Worm (Caenorhabditis elegans) whole organism, L4 larva: Measurements from ENCODE around the gene K10D2.5.

Source experiments
- F37D6.2 ChIP-seq: sonication (generic microtip); optimal IDR thresholded peaks from 2 replicates; lab custom pipeline; 2016; ENCODE audit warnings: mild to moderate bottlenecking, missing genetic modification characterization, missing compliant biosample characterization
- Y48G9A.11 ChIP-seq: fragments of 200-800 bp; sonication (Bioruptor generic); IDR thresholded peaks from 2 replicates; pipeline ENCODE4 v1.3.6; 2022; ENCODE audit warnings: missing genetic modification reagents, missing genetic modification characterization, missing compliant biosample characterization
- Y75B8A.6 ChIP-seq: fragments of 200-800 bp; sonication (Bioruptor generic); IDR thresholded peaks from 2 replicates; pipeline ENCODE4 v1.3.6; 2022; ENCODE audit warnings: missing genetic modification reagents, missing genetic modification characterization, missing compliant biosample characterization
- aha-1 ChIP-seq: fragments of 150-350 bp; peaks from one replicate; lab custom pipeline; 2014; ENCODE audit warnings: missing biosample characterization, missing genetic modification characterization
- attf-4 ChIP-seq: sonication (generic microtip); optimal IDR thresholded peaks from 3 replicates; lab custom pipeline; 2017; ENCODE audit warnings: missing biosample characterization, missing genetic modification characterization
- ceh-28 ChIP-seq: fragments of 150-350 bp; optimal IDR thresholded peaks from 2 replicates; lab custom pipeline; 2014; ENCODE audit warnings: missing biosample characterization, missing genetic modification reagents, missing genetic modification characterization
- ceh-62 ChIP-seq: sonication (generic microtip); optimal IDR thresholded peaks from 2 replicates; lab custom pipeline; 2017; ENCODE audit warnings: missing biosample characterization, missing genetic modification characterization
- ctbp-1 ChIP-seq: fragments of 200-800 bp; sonication (Bioruptor generic); IDR thresholded peaks from 2 replicates; pipeline ENCODE4 v1.3.6; 2022; ENCODE audit warnings: missing genetic modification reagents, missing genetic modification characterization, missing compliant biosample characterization
- daf-16 ChIP-seq, 3 experiments: sonication (generic microtip); optimal IDR thresholded peaks; 2 replicates each; lab custom pipeline; 2016 to 2017; ENCODE audit warnings: missing genetic modification characterization in 3 of 3, missing genetic modification reagents in 3 of 3, mild to moderate bottlenecking in 2 of 3, missing compliant biosample characterization in 2 of 3, missing biosample characterization in 1 of 3, moderate library complexity in 1 of 3
- daf-19 ChIP-seq: fragments of 200-800 bp; sonication (Bioruptor generic); conservative IDR thresholded peaks from 2 replicates; pipeline ENCODE4 v1.3.6; 2022; ENCODE audit warnings: missing genetic modification characterization, missing compliant biosample characterization
- dmd-6 ChIP-seq: fragments of 200-800 bp; sonication (Bioruptor generic); IDR thresholded peaks from 2 replicates; pipeline ENCODE4 v1.3.6; 2022; ENCODE audit warnings: missing genetic modification reagents, missing genetic modification characterization, missing compliant biosample characterization
- dmd-9 ChIP-seq: fragments of 200-800 bp; sonication (Bioruptor generic); IDR thresholded peaks from 2 replicates; pipeline ENCODE4 v1.3.6; 2022; ENCODE audit warnings: missing genetic modification reagents, missing genetic modification characterization, missing compliant biosample characterization
- dve-1 ChIP-seq: sonication (generic microtip); optimal IDR thresholded peaks from 2 replicates; lab custom pipeline; 2017; ENCODE audit warnings: antibody characterized with exemption, mild to moderate bottlenecking, missing genetic modification characterization, missing compliant biosample characterization; ENCODE audit not compliant: insufficient read depth
- egl-27 ChIP-seq: sonication (generic microtip); optimal IDR thresholded peaks from 3 replicates; lab custom pipeline; 2017; ENCODE audit warnings: missing biosample characterization, missing genetic modification reagents, missing genetic modification characterization
- fkh-10 ChIP-seq: fragments of 150-350 bp; optimal IDR thresholded peaks from 2 replicates; lab custom pipeline; 2014; ENCODE audit warnings: missing biosample characterization, missing genetic modification reagents, missing genetic modification characterization
- fos-1 ChIP-seq: fragments of 150-350 bp; optimal IDR thresholded peaks from 2 replicates; lab custom pipeline; 2014; ENCODE audit warnings: missing biosample characterization, missing genetic modification characterization
- hif-1 ChIP-seq, 2 experiments: sonication (generic microtip); optimal IDR thresholded peaks; 2 replicates each; lab custom pipeline; 2016 to 2017; ENCODE audit warnings: missing compliant biosample characterization in 2 of 2, missing genetic modification characterization in 2 of 2, missing genetic modification reagents in 2 of 2, missing genotype in 2 of 2, mild to moderate bottlenecking in 1 of 2
- hlh-30 ChIP-seq: sonication (generic microtip); optimal IDR thresholded peaks from 2 replicates; lab custom pipeline; 2017; ENCODE audit warnings: antibody characterized with exemption, mild to moderate bottlenecking, missing genetic modification characterization, missing compliant biosample characterization; ENCODE audit not compliant: insufficient read depth
- jun-1 ChIP-seq: fragments of 150-350 bp; optimal IDR thresholded peaks from 2 replicates; lab custom pipeline; 2014; ENCODE audit warnings: missing biosample characterization, missing genetic modification reagents, missing genetic modification characterization
- lin-1 ChIP-seq: fragments of 200-800 bp; sonication (Bioruptor generic); IDR thresholded peaks from 2 replicates; pipeline ENCODE4 v1.3.6; 2022; ENCODE audit warnings: missing genetic modification reagents, missing genetic modification characterization, missing compliant biosample characterization
- lin-13 ChIP-seq: fragments of 150-350 bp; optimal IDR thresholded peaks from 2 replicates; lab custom pipeline; 2014; ENCODE audit warnings: missing biosample characterization, missing genetic modification reagents, missing genetic modification characterization
- lin-15B ChIP-seq: fragments of 150-350 bp; sonication (generic microtip); optimal IDR thresholded peaks from 3 replicates; lab custom pipeline; 2014; ENCODE audit warnings: missing biosample characterization, missing genetic modification characterization
- lin-29 ChIP-seq: fragments of 200-800 bp; sonication (Bioruptor generic); IDR thresholded peaks from 2 replicates; pipeline ENCODE4 v1.3.6; 2022; ENCODE audit warnings: missing genetic modification reagents, missing genetic modification characterization, missing compliant biosample characterization
- lin-38 ChIP-seq: fragments of 200-800 bp; sonication (Bioruptor generic); IDR thresholded peaks from 2 replicates; pipeline ENCODE4 v1.3.6; 2022; ENCODE audit warnings: missing genetic modification reagents, missing genetic modification characterization, missing compliant biosample characterization
- lsy-2 ChIP-seq, 2 experiments: fragments of 150-350 bp in 1 of 2; sonication (generic microtip) in 1 of 2; optimal IDR thresholded peaks; 2 replicates each; lab custom pipeline; 2014 to 2017; ENCODE audit warnings: missing biosample characterization in 2 of 2, missing genetic modification characterization in 2 of 2
- mep-1 ChIP-seq: fragments of 150-350 bp; sonication (generic microtip); optimal IDR thresholded peaks from 3 replicates; lab custom pipeline; 2014; ENCODE audit warnings: missing biosample characterization, missing genetic modification characterization
- mes-2 ChIP-seq: sonication (generic microtip); optimal IDR thresholded peaks from 2 replicates; lab custom pipeline; 2016; ENCODE audit warnings: missing genotype, mild to moderate bottlenecking, missing genetic modification characterization, missing compliant biosample characterization; ENCODE audit not compliant: poor library complexity, severe bottlenecking
- nhr-10 ChIP-seq: fragments of 150-350 bp; optimal IDR thresholded peaks from 2 replicates; lab custom pipeline; 2014; ENCODE audit warnings: missing biosample characterization, missing genetic modification characterization
- nhr-102 ChIP-seq: sonication (generic microtip); optimal IDR thresholded peaks from 2 replicates; lab custom pipeline; 2016; ENCODE audit warnings: mild to moderate bottlenecking, missing genetic modification characterization, moderate library complexity, missing compliant biosample characterization
- nhr-11 ChIP-seq: fragments of 150-350 bp; optimal IDR thresholded peaks from 2 replicates; lab custom pipeline; 2014; ENCODE audit warnings: missing biosample characterization, missing genetic modification characterization
- nhr-111 ChIP-seq: fragments of 200-800 bp; sonication (Bioruptor generic); optimal IDR thresholded peaks from 2 replicates; lab custom pipeline; 2018; ENCODE audit warnings: mild to moderate bottlenecking, missing genetic modification characterization, missing compliant biosample characterization
- nhr-28 ChIP-seq: fragments of 150-350 bp; optimal IDR thresholded peaks from 2 replicates; lab custom pipeline; 2014; ENCODE audit warnings: missing biosample characterization, missing genetic modification characterization
- nhr-41 ChIP-seq: fragments of 200-800 bp; sonication (Bioruptor generic); IDR thresholded peaks from 2 replicates; pipeline ENCODE4 v1.3.6; 2022; ENCODE audit warnings: missing genetic modification reagents, missing genetic modification characterization, missing compliant biosample characterization
- pha-4 ChIP-seq, 2 experiments: fragments of 150-350 bp in 1 of 2; fragments of 200-800 bp in 1 of 2; sonication (Bioruptor generic) in 1 of 2; IDR thresholded peaks in 1 of 2; optimal IDR thresholded peaks in 1 of 2; 2 replicates each; pipeline versions ENCODE4 v1.3.6 to Lab custom; 2014 to 2022; ENCODE audit warnings: missing genetic modification characterization in 2 of 2, missing genetic modification reagents in 2 of 2, missing biosample characterization in 1 of 2, missing compliant biosample characterization in 1 of 2
- sdz-12 ChIP-seq: fragments of 200-800 bp; sonication (Bioruptor generic); optimal IDR thresholded peaks from 2 replicates; lab custom pipeline; 2018; ENCODE audit warnings: mild to moderate bottlenecking, missing genetic modification characterization, missing compliant biosample characterization
- skn-1 ChIP-seq: fragments of 150-350 bp; optimal IDR thresholded peaks from 2 replicates; lab custom pipeline; 2014; ENCODE audit warnings: missing biosample characterization, missing genetic modification characterization
- spr-1 ChIP-seq: sonication (generic microtip); optimal IDR thresholded peaks from 2 replicates; lab custom pipeline; 2016; ENCODE audit warnings: mild to moderate bottlenecking, missing genetic modification characterization, missing compliant biosample characterization
- unc-130 ChIP-seq: sonication (generic microtip); optimal IDR thresholded peaks from 2 replicates; lab custom pipeline; 2016; ENCODE audit warnings: missing genetic modification reagents, missing genetic modification characterization, missing compliant biosample characterization
- unc-39 ChIP-seq: sonication (generic microtip); optimal IDR thresholded peaks from 2 replicates; lab custom pipeline; 2017; ENCODE audit warnings: missing biosample characterization, missing genetic modification characterization
- unc-62 ChIP-seq, 3 experiments: fragments of 150-350 bp in 1 of 3; sonication (generic microtip); optimal IDR thresholded peaks in 2 of 3; peaks in 1 of 3; 1 replicate in 1 of 3; 2 replicates in 2 of 3; lab custom pipeline; 2014 to 2017; ENCODE audit warnings: missing biosample characterization in 3 of 3, missing genetic modification characterization in 3 of 3, missing genetic modification reagents in 3 of 3, missing genotype in 1 of 3
- ztf-7 ChIP-seq: fragments of 150-350 bp; optimal IDR thresholded peaks from 2 replicates; lab custom pipeline; 2014; ENCODE audit warnings: missing biosample characterization, missing genetic modification characterization

Gene K10D2.5

DNA sequence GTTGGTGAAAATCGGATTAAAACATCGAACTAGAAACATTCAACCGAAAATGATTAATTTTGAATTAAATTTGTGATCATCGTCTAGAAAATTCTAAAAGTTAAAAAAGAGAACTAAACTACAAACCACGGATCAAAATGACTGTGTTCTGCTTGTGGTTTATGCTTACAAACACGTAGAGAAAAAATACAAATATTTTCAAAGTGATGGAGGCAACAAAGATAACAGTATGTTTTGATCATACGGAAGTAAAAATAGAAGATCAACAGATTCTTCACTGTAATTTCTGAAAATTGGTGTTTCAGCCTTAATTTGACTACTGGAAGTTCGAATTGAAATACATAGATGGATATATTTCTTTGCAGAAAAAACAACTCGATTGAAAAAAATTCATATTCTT lies 30.8 kb downstream of the K10D2.5 start:
- TF ChIP-seq dmd-6 (GFP tag; lab: Robert Waterston, UW) (peak; percentile 27; the same call in 1 of the 2 replicates), lin-13 (GFP tag; lab: Kevin White, UChicago) (peak; percentile 15), nhr-41 (GFP tag; lab: Robert Waterston, UW) (no peak), mep-1 (tag; lab: Kevin White, UChicago) (peak; percentile 13), lin-38 (GFP tag; lab: Robert Waterston, UW) (peak; percentile 46), Y75B8A.6 (GFP tag; lab: Robert Waterston, UW) (no peak), pha-4 (GFP tag; IDR thresholded peaks at IDR 0.05; lab: Robert Waterston, UW) (peak; percentile 36; the same call in 1 of the 2 replicates), pha-4 (tag; optimal IDR thresholded peaks at IDR 0.05; lab: Kevin White, UChicago) (no peak), daf-16 (GFP tag; optimal IDR thresholded peaks at IDR 0.05; lab: Kevin White, UChicago) (no peak), daf-16 (tag; optimal IDR thresholded peaks at IDR 0.05; lab: Kevin White, UChicago) (peak; percentile 82), fkh-10 (GFP tag; lab: Kevin White, UChicago) (no peak), nhr-28 (tag; lab: Kevin White, UChicago) (peak; percentile 96), dve-1 (peak; percentile 29), nhr-102 (tag; lab: Kevin White, UChicago) (peak; percentile 27), jun-1 (no peak), Y48G9A.11 (GFP tag; lab: Robert Waterston, UW) (no peak), egl-27 (no peak)

DNA sequence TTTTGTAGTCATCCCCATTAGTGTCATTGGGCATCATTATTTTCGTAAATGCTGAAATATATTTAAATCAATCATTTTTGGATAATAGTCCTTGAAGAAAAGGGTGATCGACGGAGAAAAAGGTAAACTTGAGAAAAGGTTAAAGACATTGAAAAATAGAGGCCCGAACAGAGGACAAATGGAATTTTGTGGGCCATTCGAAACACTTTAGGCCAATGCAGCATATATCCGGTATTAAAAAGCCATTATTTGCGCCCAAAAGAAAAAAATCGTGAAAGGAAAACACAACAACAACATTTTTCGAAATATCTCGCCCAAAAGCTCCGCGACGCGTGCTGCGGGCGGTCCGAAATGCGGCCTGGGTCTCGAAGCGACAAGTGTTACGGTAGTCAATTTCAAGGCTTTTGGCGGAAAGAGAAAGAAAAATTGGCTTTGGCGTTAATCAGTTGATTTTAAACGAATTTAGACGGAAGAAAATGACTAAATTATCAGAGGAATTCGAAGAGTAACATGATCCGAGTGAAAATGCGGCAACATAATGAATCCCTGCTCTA lies 34.4 kb downstream of the K10D2.5 start, which contains the start of gene morc-1:
morc-1 (minus strand) TSS at position 51 of the 554 bp plus-strand sequence.
- 0 out of 2 replicates have a peak, but pooled peaks have one; percentile 14 for TF ChIP-seq Y48G9A.11 (GFP tag; lab: Robert Waterston, UW)
- no peak for TF ChIP-seq ztf-7 (tag; lab: Kevin White, UChicago)
- TF ChIP-seq attf-4 (tag; lab: Kevin White, UChicago) = no peak
- no peak for TF ChIP-seq lin-38 (GFP tag; lab: Robert Waterston, UW)
- no peak for TF ChIP-seq ctbp-1 (GFP tag; lab: Robert Waterston, UW)
- no peak for TF ChIP-seq nhr-10 (tag; lab: Kevin White, UChicago)
- TF ChIP-seq dmd-9 = no peak
- no peak for TF ChIP-seq lin-29
- no peak for TF ChIP-seq nhr-11 (tag; lab: Kevin White, UChicago)
- TF ChIP-seq mep-1 (tag; lab: Kevin White, UChicago) = no peak
- TF ChIP-seq lin-1 (GFP tag; lab: Robert Waterston, UW) = no peak
- peak; percentile 34 for TF ChIP-seq mes-2 (tag; lab: Kevin White, UChicago)
- peak; percentile 81 for TF ChIP-seq aha-1
- no peak for TF ChIP-seq hlh-30
- TF ChIP-seq nhr-111 (GFP tag; lab: Kevin White, UChicago) = no peak
- TF ChIP-seq unc-62 (GFP tag; optimal IDR thresholded peaks at IDR 0.05 in 1 of 2; lab: Kevin White, UChicago) = no peak
- no peak for TF ChIP-seq unc-62 (tag; optimal IDR thresholded peaks at IDR 0.05; lab: Kevin White, UChicago)
- TF ChIP-seq lsy-2 (tag; optimal IDR thresholded peaks at IDR 0.05; lab: Kevin White, UChicago) = peak in 1 of 2 experiments; percentile 49
- TF ChIP-seq unc-39 (tag; lab: Kevin White, UChicago) = no peak
- no peak for TF ChIP-seq dve-1
- TF ChIP-seq ceh-28 (tag; lab: Kevin White, UChicago) = no peak
- no peak for TF ChIP-seq hif-1 (tag; optimal IDR thresholded peaks at IDR 0.05; lab: Kevin White, UChicago)
- TF ChIP-seq spr-1 = no peak
- no peak for TF ChIP-seq ceh-62 (tag; lab: Kevin White, UChicago)
- no peak for TF ChIP-seq lin-15B (tag; lab: Kevin White, UChicago)
- TF ChIP-seq sdz-12 (GFP tag; lab: Kevin White, UChicago) = no peak
- TF ChIP-seq F37D6.2 (tag; lab: Kevin White, UChicago) = no peak
- TF ChIP-seq skn-1 (tag; lab: Kevin White, UChicago) = no peak
- TF ChIP-seq daf-19 = no peak
- TF ChIP-seq unc-130 = peak; percentile 15
- TF ChIP-seq fos-1 (tag; lab: Kevin White, UChicago) = no peak
